Worm (Caenorhabditis elegans): Measurements from ENCODE around the gene C10C6.7.

The C10C6.7 gene

ce11 chrIV:11458700-11459263 lies 8.5 kb downstream of the C10C6.7 start:
- no peak for TF ChIP-seq ceh-40 (GFP tag; IDR thresholded peaks at IDR 0.05)
- no peak for TF ChIP-seq lsl-1 (GFP tag; optimal IDR thresholded peaks at IDR 0.05)
- TF ChIP-seq hlh-26 (GFP tag; conservative IDR thresholded peaks at IDR 0.05), result no peak
- no peak for TF ChIP-seq mes-4 (tag; optimal IDR thresholded peaks at IDR 0.05)
- TF ChIP-seq K11D2.4 (GFP tag; IDR thresholded peaks at IDR 0.05), result no peak
- no peak for TF ChIP-seq bed-2 (GFP tag; IDR thresholded peaks at IDR 0.05)
- TF ChIP-seq mel-28 (tag; optimal IDR thresholded peaks at IDR 0.05; ENCODE audit: borderline replicate concordance), result no peak
- TF ChIP-seq aptf-3 (GFP tag; IDR thresholded peaks at IDR 0.05), result no peak
- no peak for TF ChIP-seq hlh-12 (tag; optimal IDR thresholded peaks at IDR 0.05)

ce11 chrIV:11455824-11456223 lies 11.5 kb downstream of the C10C6.7 start:
- TF ChIP-seq hsf-1 (GFP tag; IDR thresholded peaks at IDR 0.05), result no peak
- no peak for TF ChIP-seq K12H6.12 (tag; optimal IDR thresholded peaks at IDR 0.05)
- TF ChIP-seq ceh-91 (GFP tag; IDR thresholded peaks at IDR 0.05), result no peak
- TF ChIP-seq snpc-1.3 (tag; optimal IDR thresholded peaks at IDR 0.05; ENCODE audit: insufficient read depth), result no peak
- TF ChIP-seq ztf-3 (GFP tag; optimal IDR thresholded peaks at IDR 0.05), result no peak
- no peak for TF ChIP-seq F49E8.2 (tag; optimal IDR thresholded peaks at IDR 0.05; ENCODE audit: insufficient read depth)
- TF ChIP-seq ztf-26 (tag; optimal IDR thresholded peaks at IDR 0.05), result no peak
- TF ChIP-seq him-1 (tag; optimal IDR thresholded peaks at IDR 0.05), result no peak
- no peak for TF ChIP-seq snpc-4 (GFP tag; optimal IDR thresholded peaks at IDR 0.05)
- no peak for TF ChIP-seq snpc-4 (tag; optimal IDR thresholded peaks at IDR 0.05)
- no peak for TF ChIP-seq rpc-1 (optimal IDR thresholded peaks at IDR 0.05)
- TF ChIP-seq rpc-1 (tag; optimal IDR thresholded peaks at IDR 0.05), result no peak
- TF ChIP-seq lin-54 (GFP tag; optimal IDR thresholded peaks at IDR 0.05), result no peak
- no peak for TF ChIP-seq bed-1 (GFP tag; IDR thresholded peaks at IDR 0.05)
- TF ChIP-seq egl-18 (GFP tag; IDR thresholded peaks at IDR 0.05), result no peak
- TF ChIP-seq ceh-27 (GFP tag; optimal IDR thresholded peaks at IDR 0.05), result no peak
- TF ChIP-seq lin-40 (tag; optimal IDR thresholded peaks at IDR 0.05), result no peak
- no peak for TF ChIP-seq hlh-26 (GFP tag; conservative IDR thresholded peaks at IDR 0.05)
- no peak for TF ChIP-seq madf-6 (GFP tag; IDR thresholded peaks at IDR 0.05)
- TF ChIP-seq ceh-100 (GFP tag; IDR thresholded peaks at IDR 0.05), result no peak

- no peak for TF ChIP-seq zim-3 (tag; optimal IDR thresholded peaks at IDR 0.05)
- TF ChIP-seq somi-1 (GFP tag; optimal IDR thresholded peaks at IDR 0.05), result no peak
- TF ChIP-seq bed-1 (GFP tag; IDR thresholded peaks at IDR 0.05), result no peak
- no peak for TF ChIP-seq ZK185.1 (tag; optimal IDR thresholded peaks at IDR 0.05; ENCODE audit: poor library complexity, severe bottlenecking)
- TF ChIP-seq die-1 (tag; optimal IDR thresholded peaks at IDR 0.05), result no peak
Measured at ce11 chrIV:11452928-11453327, 14.4 kb downstream of the C10C6.7 start.

ce11 chrIV:11438255-11438654 lies 29.1 kb downstream of the C10C6.7 start:
- peak; percentile 31 for TF ChIP-seq nhr-80 (tag; optimal IDR thresholded peaks at IDR 0.05)
- TF ChIP-seq efl-1 (GFP tag; optimal IDR thresholded peaks at IDR 0.05), result no peak

- TF ChIP-seq lin-26 (GFP tag; IDR thresholded peaks at IDR 0.05) (no peak), madf-8 (GFP tag; conservative IDR thresholded peaks at IDR 0.05) (no peak), F10E7.11 (tag; optimal IDR thresholded peaks at IDR 0.05) (no peak), ceh-40 (GFP tag; IDR thresholded peaks at IDR 0.05) (no peak), sptf-2 (GFP tag; optimal IDR thresholded peaks at IDR 0.05) (no peak), C17E4.6 (GFP tag; IDR thresholded peaks at IDR 0.05) (no peak), ccch-3 (GFP tag; optimal IDR thresholded peaks at IDR 0.05) (no peak), Y53G8AR.9 (GFP tag; conservative IDR thresholded peaks at IDR 0.05) (no peak), hlh-26 (GFP tag; conservative IDR thresholded peaks at IDR 0.05) (no peak), ekl-4 (GFP tag; IDR thresholded peaks at IDR 0.05) (no peak), die-1 (tag; optimal IDR thresholded peaks at IDR 0.05) (no peak), ceh-100 (GFP tag; IDR thresholded peaks at IDR 0.05) (no peak), rec-8 (tag; optimal IDR thresholded peaks at IDR 0.05) (no peak), nhr-120 (GFP tag; IDR thresholded peaks at IDR 0.05) (no peak), mel-28 (tag; optimal IDR thresholded peaks at IDR 0.05; ENCODE audit: borderline replicate concordance) (no peak)
Measured at ce11 chrIV:11435761-11436160, 31.6 kb downstream of the C10C6.7 start.

All from whole organism, young adult.